Worm (Caenorhabditis elegans) whole organism, L4 larva: ENCODE results near the gene srbc-8.
"Not testable (repeated sequence)": the region's sequence is repeated elsewhere in the genome, so short reads cannot be mapped to it uniquely, and the experiment has no call there.

ENCODE experiments used
- Y105C5A.15 ChIP-seq: fragments of 200-800 bp; sonication (Bioruptor generic); IDR thresholded peaks from 2 replicates; pipeline ENCODE4 v1.3.6; 2022; ENCODE audit warnings: missing genetic modification characterization, missing compliant biosample characterization
- Y5F2A.4 ChIP-seq: fragments of 200-800 bp; sonication (Bioruptor generic); optimal IDR thresholded peaks from 2 replicates; lab custom pipeline; 2018; ENCODE audit warnings: mild to moderate bottlenecking, missing genetic modification characterization, missing compliant biosample characterization
- Y75B8A.6 ChIP-seq: fragments of 200-800 bp; sonication (Bioruptor generic); IDR thresholded peaks from 2 replicates; pipeline ENCODE4 v1.3.6; 2022; ENCODE audit warnings: missing genetic modification reagents, missing genetic modification characterization, missing compliant biosample characterization
- ZK337.2 ChIP-seq: fragments of 200-800 bp; sonication (Bioruptor generic); IDR thresholded peaks from 2 replicates; pipeline ENCODE4 v1.3.6; 2022; ENCODE audit warnings: missing genetic modification reagents, missing genetic modification characterization, missing compliant biosample characterization
- aha-1 ChIP-seq: fragments of 150-350 bp; peaks from one replicate; lab custom pipeline; 2014; ENCODE audit warnings: missing biosample characterization, missing genetic modification characterization
- arid-1 ChIP-seq: fragments of 200-800 bp; sonication (Bioruptor generic); conservative IDR thresholded peaks from 2 replicates; pipeline ENCODE4 v1.3.6; 2022; ENCODE audit warnings: missing genetic modification reagents, missing genetic modification characterization, missing compliant biosample characterization
- ceh-62 ChIP-seq: sonication (generic microtip); optimal IDR thresholded peaks from 2 replicates; lab custom pipeline; 2017; ENCODE audit warnings: missing biosample characterization, missing genetic modification characterization
- ctbp-1 ChIP-seq: fragments of 200-800 bp; sonication (Bioruptor generic); IDR thresholded peaks from 2 replicates; pipeline ENCODE4 v1.3.6; 2022; ENCODE audit warnings: missing genetic modification reagents, missing genetic modification characterization, missing compliant biosample characterization
- daf-19 ChIP-seq: fragments of 200-800 bp; sonication (Bioruptor generic); conservative IDR thresholded peaks from 2 replicates; pipeline ENCODE4 v1.3.6; 2022; ENCODE audit warnings: missing genetic modification characterization, missing compliant biosample characterization
- daf-8 ChIP-seq: fragments of 200-800 bp; sonication (Bioruptor generic); IDR thresholded peaks from 2 replicates; pipeline ENCODE4 v1.3.6; 2022; ENCODE audit warnings: missing genetic modification characterization, missing compliant biosample characterization
- dpl-1 ChIP-seq: fragments of 150-350 bp; optimal IDR thresholded peaks from 2 replicates; lab custom pipeline; 2014; ENCODE audit warnings: missing biosample characterization, missing genetic modification reagents, missing genetic modification characterization
- fos-1 ChIP-seq: fragments of 150-350 bp; optimal IDR thresholded peaks from 2 replicates; lab custom pipeline; 2014; ENCODE audit warnings: missing biosample characterization, missing genetic modification characterization
- gei-8 ChIP-seq: fragments of 200-800 bp; sonication (Bioruptor generic); optimal IDR thresholded peaks from 2 replicates; lab custom pipeline; 2018; ENCODE audit warnings: mild to moderate bottlenecking, missing genetic modification characterization, missing compliant biosample characterization
- hlh-30 ChIP-seq: sonication (generic microtip); optimal IDR thresholded peaks from 2 replicates; lab custom pipeline; 2017; ENCODE audit warnings: antibody characterized with exemption, mild to moderate bottlenecking, missing genetic modification characterization, missing compliant biosample characterization; ENCODE audit not compliant: insufficient read depth
- jun-1 ChIP-seq: fragments of 150-350 bp; optimal IDR thresholded peaks from 2 replicates; lab custom pipeline; 2014; ENCODE audit warnings: missing biosample characterization, missing genetic modification reagents, missing genetic modification characterization
- madf-5 ChIP-seq, 2 experiments: fragments of 200-800 bp; sonication (Bioruptor generic); IDR thresholded peaks; 2 replicates each; pipeline ENCODE4 v1.3.6; 2022; ENCODE audit warnings: missing compliant biosample characterization in 2 of 2, missing genetic modification characterization in 2 of 2
- madf-9 ChIP-seq: fragments of 200-800 bp; sonication (Bioruptor generic); conservative IDR thresholded peaks from 2 replicates; pipeline ENCODE4 v1.3.6; 2022; ENCODE audit warnings: missing genetic modification reagents, missing genetic modification characterization, missing compliant biosample characterization
- mdt-29 ChIP-seq: fragments of 200-800 bp; sonication (Bioruptor generic); IDR thresholded peaks from 2 replicates; pipeline ENCODE4 v1.3.6; 2022; ENCODE audit warnings: missing genetic modification reagents, missing genetic modification characterization, missing compliant biosample characterization
- mxl-2 ChIP-seq: fragments of 200-800 bp; sonication (Bioruptor generic); conservative IDR thresholded peaks from 2 replicates; pipeline ENCODE4 v1.3.6; 2022; ENCODE audit warnings: missing genetic modification reagents, missing genetic modification characterization, missing compliant biosample characterization
- nhr-11 ChIP-seq: fragments of 150-350 bp; optimal IDR thresholded peaks from 2 replicates; lab custom pipeline; 2014; ENCODE audit warnings: missing biosample characterization, missing genetic modification characterization
- nhr-28 ChIP-seq: fragments of 150-350 bp; optimal IDR thresholded peaks from 2 replicates; lab custom pipeline; 2014; ENCODE audit warnings: missing biosample characterization, missing genetic modification characterization
- pqm-1 ChIP-seq: sonication (generic microtip); optimal IDR thresholded peaks from 2 replicates; lab custom pipeline; 2017; ENCODE audit warnings: missing biosample characterization, missing genetic modification characterization
- rbr-2 ChIP-seq: sonication (generic microtip); optimal IDR thresholded peaks from 2 replicates; lab custom pipeline; 2016; ENCODE audit warnings: missing genotype, missing genetic modification characterization, missing compliant biosample characterization
- skn-1 ChIP-seq: fragments of 150-350 bp; optimal IDR thresholded peaks from 2 replicates; lab custom pipeline; 2014; ENCODE audit warnings: missing biosample characterization, missing genetic modification characterization
- snpc-1.2 ChIP-seq: fragments of 200-800 bp; sonication (Bioruptor generic); IDR thresholded peaks from 2 replicates; pipeline ENCODE4 v1.3.6; 2022; ENCODE audit warnings: missing genetic modification reagents, missing genetic modification characterization, missing compliant biosample characterization
- spr-1 ChIP-seq: sonication (generic microtip); optimal IDR thresholded peaks from 2 replicates; lab custom pipeline; 2016; ENCODE audit warnings: mild to moderate bottlenecking, missing genetic modification characterization, missing compliant biosample characterization
- spr-3 ChIP-seq: fragments of 200-800 bp; sonication (Bioruptor generic); optimal IDR thresholded peaks from 2 replicates; lab custom pipeline; 2018; ENCODE audit warnings: mild to moderate bottlenecking, missing genetic modification characterization, missing compliant biosample characterization
- tag-97 ChIP-seq: fragments of 200-800 bp; sonication (Bioruptor generic); IDR thresholded peaks from 2 replicates; pipeline ENCODE4 v1.3.6; 2022; ENCODE audit warnings: missing genetic modification characterization, missing compliant biosample characterization
- tra-1 ChIP-seq: fragments of 200-800 bp; sonication (Bioruptor generic); IDR thresholded peaks from 2 replicates; pipeline ENCODE4 v1.3.6; 2022; ENCODE audit warnings: missing genetic modification reagents, missing genetic modification characterization, missing compliant biosample characterization
- unc-62 ChIP-seq, 3 experiments: fragments of 150-350 bp in 1 of 3; sonication (generic microtip); optimal IDR thresholded peaks in 2 of 3; peaks in 1 of 3; 1 replicate in 1 of 3; 2 replicates in 2 of 3; lab custom pipeline; 2014 to 2017; ENCODE audit warnings: missing biosample characterization in 3 of 3, missing genetic modification characterization in 3 of 3, missing genetic modification reagents in 3 of 3, missing genotype in 1 of 3
- vab-7 ChIP-seq: fragments of 200-800 bp; sonication (Bioruptor generic); IDR thresholded peaks from 2 replicates; pipeline ENCODE4 v1.3.6; 2022; ENCODE audit warnings: missing genetic modification reagents, missing genetic modification characterization, missing compliant biosample characterization
- zfp-3 ChIP-seq: fragments of 200-800 bp; sonication (Bioruptor generic); conservative IDR thresholded peaks from 2 replicates; pipeline ENCODE4 v1.3.6; 2022; ENCODE audit warnings: missing genetic modification reagents, missing genetic modification characterization, missing compliant biosample characterization
- zip-11 ChIP-seq: fragments of 200-800 bp; sonication (Bioruptor generic); IDR thresholded peaks from 2 replicates; pipeline ENCODE4 v1.3.6; 2022; ENCODE audit warnings: missing genetic modification characterization, missing compliant biosample characterization
- ztf-11 ChIP-seq: fragments of 150-350 bp; optimal IDR thresholded peaks from 2 replicates; lab custom pipeline; 2014; ENCODE audit warnings: missing biosample characterization, missing genetic modification characterization

srbc-8 gene

DNA sequence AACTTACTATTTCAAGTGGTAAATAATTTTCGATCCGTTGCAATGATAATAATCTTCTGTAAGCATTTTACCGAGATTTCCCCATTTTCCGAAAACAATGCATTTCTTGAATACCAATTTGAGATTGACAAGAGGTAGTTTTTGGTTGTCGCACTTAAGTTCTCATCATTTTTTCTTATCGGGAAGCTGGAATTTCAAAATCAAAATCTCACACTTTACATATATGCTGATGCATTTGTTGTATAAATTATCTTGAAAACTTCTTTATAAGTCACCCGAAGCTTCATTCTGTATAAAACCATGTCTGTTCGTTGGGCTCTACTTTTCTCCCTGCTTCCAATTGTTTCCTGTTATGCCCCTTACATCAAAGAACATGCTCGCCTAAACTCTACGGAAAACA is 33.5 kb downstream of the srbc-8 start, which contains the start of gene try-11:
try-11 (plus strand) TSS at position 301 of the 400 bp plus-strand sequence.
- TF ChIP-seq jun-1 (no peak), madf-9 (GFP tag; lab: Robert Waterston, UW) (no peak), gei-8 (GFP tag; lab: Kevin White, UChicago) (no peak), spr-1 (tag; lab: Kevin White, UChicago) (no peak), skn-1 (tag; lab: Kevin White, UChicago) (no peak), Y75B8A.6 (GFP tag; lab: Robert Waterston, UW) (no peak), ctbp-1 (GFP tag; lab: Robert Waterston, UW) (no peak), unc-62 (GFP tag; optimal IDR thresholded peaks at IDR 0.05 in 1 of 2; lab: Kevin White, UChicago) (no peak), unc-62 (tag; optimal IDR thresholded peaks at IDR 0.05; lab: Kevin White, UChicago) (no peak), nhr-11 (no peak), snpc-1.2 (GFP tag; lab: Robert Waterston, UW) (no peak), ceh-62 (tag; lab: Kevin White, UChicago) (no peak), dpl-1 (no peak)

DNA sequence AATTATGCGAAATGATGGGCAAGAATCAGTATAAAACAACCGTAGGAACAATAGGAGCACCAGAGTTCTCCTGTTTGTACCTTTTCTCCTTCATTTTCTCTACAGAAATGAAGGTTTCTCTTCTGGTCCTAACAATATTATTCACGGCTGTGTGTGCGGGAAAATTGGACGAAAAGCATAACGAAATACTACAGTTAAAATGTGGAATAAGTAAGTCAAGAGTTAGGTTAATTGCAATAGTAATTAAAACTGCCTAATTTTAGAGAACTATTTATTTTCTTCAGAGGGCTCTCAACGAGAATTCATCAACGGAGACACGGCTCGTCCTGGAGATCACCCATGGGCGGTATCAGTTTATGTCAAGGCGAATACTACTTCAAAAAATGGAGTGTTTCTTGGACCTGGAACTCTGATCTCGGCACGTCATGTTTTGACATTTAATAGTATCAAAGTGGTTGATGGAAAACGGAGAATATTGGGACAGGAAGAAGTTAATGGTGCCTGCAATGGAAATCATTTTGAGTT is 35.5 kb downstream of the srbc-8 start, which contains the start of gene try-12:
try-12 (plus strand) TSS at position 51 of the 525 bp plus-strand sequence.
- TF ChIP-seq rbr-2 (tag; lab: Kevin White, UChicago) (no peak), pqm-1 (tag; lab: Kevin White, UChicago) (no peak), daf-19 (no peak), unc-62 (GFP tag; optimal IDR thresholded peaks at IDR 0.05 in 1 of 2; lab: Kevin White, UChicago) (peak in 1 of 2 experiments; percentile 50), unc-62 (tag; optimal IDR thresholded peaks at IDR 0.05; lab: Kevin White, UChicago) (no peak), mxl-2 (GFP tag; lab: Robert Waterston, UW) (no peak), ZK337.2 (no peak), fos-1 (tag; lab: Kevin White, UChicago) (no peak), aha-1 (peak; percentile 70), spr-3 (no peak), spr-1 (tag; lab: Kevin White, UChicago) (no peak)
- TF ChIP-seq, all 104 proteins: peak for 2

DNA sequence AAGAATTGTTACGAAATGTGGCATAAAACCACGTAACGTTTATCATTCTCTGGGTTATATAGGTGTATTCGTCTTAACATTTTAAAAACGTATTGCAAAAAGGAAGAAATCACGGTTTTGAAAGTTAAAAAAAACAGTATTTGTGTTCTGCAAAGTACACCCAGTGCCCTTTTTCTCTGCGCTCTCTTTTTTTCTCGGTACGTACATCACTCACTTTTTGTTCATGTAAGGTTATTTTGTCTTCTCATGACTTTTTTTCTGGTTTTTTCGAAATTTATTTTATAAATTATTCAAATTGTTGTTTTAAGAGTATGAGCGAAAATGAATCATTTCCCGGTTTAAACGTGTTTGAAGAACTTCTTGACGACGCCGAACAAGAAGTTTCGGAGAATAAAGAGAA is 37.9 kb downstream of the srbc-8 start, which contains the start of gene F25E5.5:
F25E5.5 (plus strand) TSS at position 301 of the 400 bp plus-strand sequence.
- TF ChIP-seq hlh-30 (tag; lab: Kevin White, UChicago) (peak; percentile 14), madf-5 (GFP tag; IDR thresholded peaks at IDR 0.05; lab: Robert Waterston, UW) (no peak), nhr-28 (tag; lab: Kevin White, UChicago) (peak; percentile 44)
- TF ChIP-seq, all 104 proteins: peak for 2

DNA sequence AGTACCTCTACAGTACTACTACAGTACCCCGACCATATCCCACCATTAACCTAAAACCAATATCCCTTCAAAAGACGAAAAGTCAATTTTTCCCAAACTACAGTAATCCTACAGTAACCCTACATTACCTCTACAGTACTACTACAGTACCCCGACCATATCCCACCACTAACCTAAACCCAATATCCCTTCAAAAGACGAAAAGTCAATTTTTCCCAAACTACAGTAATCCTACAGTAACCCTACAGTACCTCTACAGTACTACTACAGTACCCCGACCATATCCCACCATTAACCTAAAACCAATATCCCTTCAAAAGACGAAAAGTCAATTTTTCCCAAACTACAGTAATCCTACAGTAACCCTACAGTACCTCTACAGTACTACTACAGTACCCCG is 40.6 kb downstream of the srbc-8 start, which contains the start of gene nhr-141:
nhr-141 (plus strand) TSS at position 331 of the 400 bp plus-strand sequence.
- TF ChIP-seq zip-11 (GFP tag; lab: Robert Waterston, UW); tra-1; zfp-3 (GFP tag; lab: Robert Waterston, UW): not testable (repeated sequence)

DNA sequence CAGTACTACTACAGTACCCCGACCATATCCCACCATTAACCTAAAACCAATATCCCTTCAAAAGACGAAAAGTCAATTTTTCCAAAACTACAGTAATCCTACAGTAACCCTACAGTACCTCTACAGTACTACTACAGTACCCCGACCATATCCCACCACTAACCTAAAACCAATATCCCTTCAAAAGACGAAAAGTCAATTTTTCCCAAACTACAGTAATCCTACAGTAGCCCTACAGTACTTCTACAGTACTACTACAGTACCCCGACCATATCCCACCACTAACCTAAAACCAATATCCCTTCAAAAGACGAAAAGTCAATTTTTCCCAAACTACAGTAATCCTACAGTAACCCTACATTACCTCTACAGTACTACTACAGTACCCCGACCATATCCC is 41.4 kb downstream of the srbc-8 start:
- TF ChIP-seq zip-11 (GFP tag; lab: Robert Waterston, UW) (peak; percentile 62; the same call in 1 of the 2 replicates), madf-5 (GFP tag; IDR thresholded peaks at IDR 0.05; lab: Robert Waterston, UW) (0 out of 4 replicates have a peak, but pooled peaks of 1 of the 2 experiments have one; percentile 17), tag-97 (GFP tag; lab: Robert Waterston, UW) (0 out of 2 replicates have a peak, but pooled peaks have one; percentile 36), arid-1 (GFP tag; lab: Robert Waterston, UW) (0 out of 2 replicates have a peak, but pooled peaks have one; percentile 41), vab-7 (0 out of 2 replicates have a peak, but pooled peaks have one; percentile 25)

DNA sequence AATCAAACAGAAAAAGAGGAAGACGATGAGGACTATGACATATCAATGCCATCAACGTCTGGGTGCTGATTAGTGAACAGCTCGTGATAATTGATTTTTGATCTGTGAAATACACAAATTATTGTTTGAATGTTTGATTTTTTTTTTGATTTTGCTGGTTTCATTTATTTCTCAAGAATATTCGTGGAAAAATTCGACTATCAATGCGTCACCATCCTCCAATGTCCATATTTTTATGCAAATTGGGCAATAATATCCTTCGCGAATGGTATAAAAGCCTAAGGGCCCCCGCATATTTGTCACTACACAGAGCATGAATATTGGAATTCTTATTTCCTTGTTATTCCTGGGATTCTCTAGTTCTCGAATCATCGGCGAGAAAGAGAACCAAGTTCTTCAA is 45.1 kb downstream of the srbc-8 start, which contains the start of gene try-13:
try-13 (plus strand) TSS at position 301 of the 400 bp plus-strand sequence.
- TF ChIP-seq Y105C5A.15 (GFP tag; lab: Robert Waterston, UW): no peak
- no peak for TF ChIP-seq ztf-11 (tag; lab: Kevin White, UChicago)
- no peak for TF ChIP-seq Y5F2A.4 (GFP tag; lab: Kevin White, UChicago)
- TF ChIP-seq daf-8 (GFP tag; lab: Robert Waterston, UW): no peak
- TF ChIP-seq mdt-29 (GFP tag; lab: Robert Waterston, UW): no peak
